Worm (Caenorhabditis elegans) whole organism, L3 larva: Measurements from ENCODE around the gene Y22D7AL.1.

Experiments used
- egl-27 ChIP-seq: sonication (generic microtip); optimal IDR thresholded peaks from 4 replicates; lab custom pipeline; 2017; ENCODE audit warnings: missing biosample characterization, missing genetic modification reagents, missing genetic modification characterization
- eor-1 ChIP-seq, 2 experiments: fragments of 150-350 bp; optimal IDR thresholded peaks; 2 replicates each; lab custom pipeline; 2014 to 2018; ENCODE audit warnings: missing biosample characterization in 2 of 2, missing genetic modification characterization in 2 of 2
- mml-1 ChIP-seq: fragments of 150-350 bp; sonication (generic microtip); optimal IDR thresholded peaks from 3 replicates; lab custom pipeline; 2014; ENCODE audit warnings: missing biosample characterization, missing genetic modification characterization
- nhr-76 ChIP-seq: fragments of 150-350 bp; sonication (generic microtip); optimal IDR thresholded peaks from 5 replicates; lab custom pipeline; 2014; ENCODE audit warnings: missing biosample characterization, missing genetic modification characterization
- tbx-2 ChIP-seq: sonication (generic microtip); optimal IDR thresholded peaks from 2 replicates; lab custom pipeline; 2016; ENCODE audit warnings: mild to moderate bottlenecking, missing genetic modification characterization, missing compliant biosample characterization

DNA sequence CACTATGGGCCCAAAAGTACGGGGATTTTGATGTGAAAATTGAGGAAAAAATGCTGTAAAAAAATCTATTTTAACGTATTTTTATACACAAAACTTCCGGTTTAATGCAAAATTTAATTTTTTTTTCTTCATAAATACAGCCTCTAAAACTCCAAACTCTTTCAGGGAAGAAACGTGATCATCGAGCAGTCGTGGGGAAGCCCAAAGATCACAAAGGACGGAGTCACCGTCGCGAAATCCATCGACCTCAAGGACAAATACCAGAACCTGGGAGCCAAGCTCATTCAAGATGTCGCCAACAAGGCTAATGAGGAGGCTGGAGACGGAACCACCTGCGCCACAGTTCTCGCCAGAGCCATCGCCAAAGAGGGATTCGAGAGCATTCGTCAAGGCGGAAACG is 32.4 kb upstream of the Y22D7AL.1 start:
- no peak for TF ChIP-seq nhr-76 (tag; lab: Kevin White, UChicago)
- no peak for TF ChIP-seq mml-1 (tag; lab: Kevin White, UChicago)
- TF ChIP-seq eor-1 (tag; optimal IDR thresholded peaks at IDR 0.05; lab: Kevin White, UChicago), result no peak
- TF ChIP-seq tbx-2 (tag; lab: Kevin White, UChicago), result no peak
- TF ChIP-seq egl-27 (tag; lab: Kevin White, UChicago), result no peak
